Fruit fly (Drosophila melanogaster) whole organism: Measurements from ENCODE around the gene CG43088.

Experiments used
- CG8478 ChIP-seq: fragments of >200 bp; optimal IDR thresholded peaks from 2 replicates; lab custom pipeline; 2018; ENCODE audit warnings: inconsistent platforms
- Dll ChIP-seq: fragments of >200 bp; optimal IDR thresholded peaks from 2 replicates; lab custom pipeline; 2017
- EcR ChIP-seq, 2 experiments: fragments of >200 bp; optimal IDR thresholded peaks; 2 replicates each; lab custom pipeline; 2017; ENCODE audit warnings: missing biosample characterization in 2 of 2, missing genetic modification characterization in 2 of 2, missing genetic modification reagents in 2 of 2
- pan ChIP-seq: fragments of >200 bp; optimal IDR thresholded peaks from 2 replicates; lab custom pipeline; 2017
- psq ChIP-seq: fragments of >200 bp; optimal IDR thresholded peaks from 2 replicates; lab custom pipeline; 2017
- usp ChIP-seq: fragments of >200 bp; optimal IDR thresholded peaks from 2 replicates; lab custom pipeline; 2017; ENCODE audit warnings: missing biosample characterization, missing genetic modification characterization, mixed read lengths

CG43088 gene

dm6 chrX:14743819-14744218 is 41.7 kb downstream of the CG43088 start:
- TF ChIP-seq usp (GFP tag; lab: Kevin White, UChicago) (no peak), CG8478 (lab: Kevin White, UChicago) (no peak), Dll (no peak), pan (lab: Kevin White, UChicago) (no peak), EcR (GFP tag; optimal IDR thresholded peaks at IDR 0.05; lab: Kevin White, UChicago) (no peak), psq (lab: Kevin White, UChicago) (no peak)

DNA sequence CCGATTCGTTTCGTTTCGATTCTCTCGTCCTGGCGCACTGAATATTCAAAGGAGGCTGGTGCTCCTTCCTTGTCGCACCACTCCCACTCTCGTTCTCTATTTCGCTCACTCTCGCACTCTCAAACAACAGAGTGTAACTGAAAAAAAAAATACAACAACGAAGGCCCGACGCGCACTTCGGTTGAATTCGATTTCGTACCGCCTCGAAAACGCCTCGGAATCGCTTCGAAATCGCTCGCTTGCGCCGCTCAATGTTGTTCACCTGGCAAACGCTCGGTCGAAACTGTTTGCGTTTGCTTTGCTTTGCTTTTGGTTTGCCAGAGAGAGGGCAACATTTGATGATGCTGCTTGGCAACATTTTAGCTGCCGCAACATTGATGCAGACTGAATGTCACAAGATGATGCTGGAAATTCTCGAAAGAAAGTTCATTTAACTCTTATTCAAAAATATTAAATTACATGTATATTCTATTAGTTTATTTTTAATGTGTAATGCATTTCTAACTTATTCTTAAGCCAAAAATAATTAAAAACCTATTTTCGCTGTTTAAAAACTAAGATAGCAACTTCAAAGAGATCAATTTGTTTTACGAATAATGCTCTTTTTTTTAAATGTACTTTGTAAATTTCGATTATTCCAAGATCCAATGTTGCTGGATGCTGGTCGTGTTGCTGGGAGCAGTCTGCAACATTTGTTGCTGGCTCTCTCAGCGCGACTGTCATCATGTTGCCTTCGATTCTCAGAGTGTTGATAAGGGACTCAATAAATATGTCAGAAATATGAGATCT is 47.1 kb downstream of the CG43088 start, which contains the start of gene NetB:
NetB (minus strand) TSS at position 291 of the 789 bp plus-strand sequence.
- no peak for TF ChIP-seq EcR (GFP tag; optimal IDR thresholded peaks at IDR 0.05; lab: Kevin White, UChicago)
- TF ChIP-seq Dll, result no peak
- no peak for TF ChIP-seq CG8478 (lab: Kevin White, UChicago)
- no peak for TF ChIP-seq usp (GFP tag; lab: Kevin White, UChicago)
- no peak for TF ChIP-seq psq (lab: Kevin White, UChicago)
- no peak for TF ChIP-seq pan (lab: Kevin White, UChicago)

dm6 chrX:14750448-14750847 is 48.3 kb downstream of the CG43088 start:
- no peak for TF ChIP-seq CG8478 (lab: Kevin White, UChicago)
- TF ChIP-seq EcR (GFP tag; optimal IDR thresholded peaks at IDR 0.05; lab: Kevin White, UChicago), result no peak
- TF ChIP-seq psq (lab: Kevin White, UChicago), result no peak
- TF ChIP-seq pan (lab: Kevin White, UChicago), result no peak
- no peak for TF ChIP-seq Dll
- TF ChIP-seq usp (GFP tag; lab: Kevin White, UChicago), result no peak

DNA sequence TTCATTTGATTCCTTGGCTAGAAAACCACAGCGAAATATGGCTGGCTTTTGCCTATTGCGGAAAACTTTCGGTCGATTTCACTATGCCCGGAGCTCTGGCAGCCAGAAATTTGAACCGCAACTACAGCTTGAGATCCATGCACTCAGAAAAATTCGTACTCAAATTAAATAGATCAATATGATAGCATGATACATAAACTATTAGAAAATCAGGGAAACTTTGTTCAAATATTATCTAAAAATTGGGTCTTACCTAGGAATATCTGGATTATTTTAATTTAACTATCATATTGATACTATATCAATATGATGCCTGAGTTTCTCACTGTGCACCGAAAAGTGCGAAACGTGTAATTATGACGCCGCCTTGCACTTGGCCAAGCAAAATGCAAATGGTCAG is 49.0 kb downstream of the CG43088 start:
- TF ChIP-seq EcR (GFP tag; optimal IDR thresholded peaks at IDR 0.05; lab: Kevin White, UChicago) (no peak), pan (lab: Kevin White, UChicago) (no peak), psq (lab: Kevin White, UChicago) (no peak), CG8478 (lab: Kevin White, UChicago) (no peak), Dll (no peak), usp (GFP tag; lab: Kevin White, UChicago) (no peak)
